Fruit fly (Drosophila melanogaster) whole organism, embryonic: ENCODE measurements around the gene SP555.

Source experiments
- Blimp-1 ChIP-seq: fragments of 200-800 bp; sonication (Bioruptor generic); optimal IDR thresholded peaks from 3 replicates; lab custom pipeline; 2018; ENCODE audit warnings: missing biosample characterization, missing genetic modification characterization, mild to moderate bottlenecking, moderate library complexity, missing genetic modification reagents
- CG10565 ChIP-seq: fragments of 200-800 bp; sonication (Bioruptor generic); optimal IDR thresholded peaks from 3 replicates; lab custom pipeline; 2016; ENCODE audit warnings: missing biosample characterization, mild to moderate bottlenecking, missing genetic modification characterization
- CG13894 ChIP-seq: fragments of 200-800 bp; sonication (Bioruptor generic); optimal IDR thresholded peaks from 3 replicates; lab custom pipeline; 2018; ENCODE audit warnings: missing biosample characterization, mild to moderate bottlenecking, missing genetic modification characterization, moderate library complexity
- CG15269 ChIP-seq: fragments of 200-800 bp; sonication (Bioruptor generic); optimal IDR thresholded peaks from 2 replicates; lab custom pipeline; 2018; ENCODE audit warnings: missing biosample characterization, mild to moderate bottlenecking, missing genetic modification characterization, moderate library complexity
- CG15696 ChIP-seq: fragments of 200-800 bp; sonication (Bioruptor generic); optimal IDR thresholded peaks from 2 replicates; lab custom pipeline; 2019; ENCODE audit warnings: missing biosample characterization, mild to moderate bottlenecking, missing genetic modification characterization, moderate library complexity
- CG16815 ChIP-seq: fragments of 200-800 bp; sonication (Bioruptor generic); optimal IDR thresholded peaks from 3 replicates; lab custom pipeline; 2017; ENCODE audit warnings: missing biosample characterization, mild to moderate bottlenecking, missing genetic modification characterization
- CG1792 ChIP-seq: fragments of 200-800 bp; sonication (Bioruptor generic); optimal IDR thresholded peaks from 2 replicates; lab custom pipeline; 2016; ENCODE audit warnings: missing biosample characterization, missing genetic modification characterization
- CG2678 ChIP-seq: fragments of 200-800 bp; sonication (Bioruptor generic); optimal IDR thresholded peaks from 3 replicates; lab custom pipeline; 2019; ENCODE audit warnings: missing biosample characterization, mild to moderate bottlenecking, missing genetic modification characterization, moderate library complexity
- CG2889 ChIP-seq: fragments of 200-800 bp; sonication (Bioruptor generic); IDR thresholded peaks from 3 replicates; pipeline ENCODE4 v1.3.6; 2022; ENCODE audit warnings: missing biosample characterization, missing genetic modification characterization
- CG32772 ChIP-seq: fragments of 200-800 bp; sonication (Bioruptor generic); IDR thresholded peaks from 2 replicates; pipeline ENCODE4 v1.3.6; 2022; ENCODE audit warnings: missing biosample characterization, missing genetic modification characterization
- CG4360 ChIP-seq: fragments of 200-800 bp; sonication (Bioruptor generic); IDR thresholded peaks from 2 replicates; pipeline ENCODE4 v1.3.6; 2022; ENCODE audit warnings: missing biosample characterization, missing genetic modification characterization
- CG4854 ChIP-seq: fragments of 200-800 bp; sonication (Bioruptor generic); optimal IDR thresholded peaks from 2 replicates; lab custom pipeline; 2016; ENCODE audit warnings: missing biosample characterization, missing genetic modification characterization, inconsistent platforms
- CG5180 ChIP-seq: fragments of 200-800 bp; sonication (Bioruptor generic); optimal IDR thresholded peaks from 3 replicates; lab custom pipeline; 2017; ENCODE audit warnings: missing biosample characterization, missing genetic modification characterization, mild to moderate bottlenecking, moderate library complexity, missing genetic modification reagents
- CG6175 ChIP-seq: fragments of 200-800 bp; sonication (Bioruptor generic); IDR thresholded peaks from 3 replicates; pipeline ENCODE4 v1.3.6; 2022; ENCODE audit warnings: missing biosample characterization, missing genetic modification characterization
- CG7372 ChIP-seq: fragments of 200-800 bp; sonication (Bioruptor generic); IDR thresholded peaks from 2 replicates; pipeline ENCODE4 v1.3.6; 2022; ENCODE audit warnings: missing biosample characterization, missing genetic modification characterization
- CG8281 ChIP-seq: fragments of 200-800 bp; sonication (Bioruptor generic); optimal IDR thresholded peaks from 2 replicates; lab custom pipeline; 2018; ENCODE audit warnings: missing biosample characterization, mild to moderate bottlenecking, missing genetic modification characterization, moderate library complexity
- CG9876 ChIP-seq: fragments of 200-800 bp; sonication (Bioruptor generic); optimal IDR thresholded peaks from 2 replicates; lab custom pipeline; 2016; ENCODE audit warnings: missing biosample characterization, missing genetic modification characterization
- Dad ChIP-seq: fragments of 200-800 bp; sonication (Bioruptor generic); optimal IDR thresholded peaks from 3 replicates; lab custom pipeline; 2016; ENCODE audit warnings: missing biosample characterization, missing genetic modification characterization
- Dip2 ChIP-seq: fragments of 200-800 bp; sonication (Bioruptor generic); IDR thresholded peaks from 2 replicates; pipeline ENCODE4 v1.3.6; 2022; ENCODE audit warnings: missing biosample characterization, missing genetic modification characterization
- Elba2 ChIP-seq: fragments of 200-800 bp; sonication (Bioruptor generic); optimal IDR thresholded peaks from 3 replicates; lab custom pipeline; 2016; ENCODE audit warnings: missing biosample characterization, missing genetic modification characterization
- Hr78 ChIP-seq, 2 experiments: fragments of 200-800 bp in 1 of 2; fragments of >200 bp in 1 of 2; sonication (Bioruptor generic) in 1 of 2; optimal IDR thresholded peaks; 2 replicates each; lab custom pipeline; 2017 to 2019; ENCODE audit warnings: missing biosample characterization in 2 of 2, missing genetic modification characterization in 2 of 2, mild to moderate bottlenecking in 1 of 2, moderate library complexity in 1 of 2
- Kr ChIP-seq: fragments of 200-800 bp; sonication (Bioruptor generic); optimal IDR thresholded peaks from 2 replicates; lab custom pipeline; 2017; ENCODE audit warnings: missing biosample characterization, mild to moderate bottlenecking, missing genetic modification characterization
- Lim3 ChIP-seq: fragments of 200-800 bp; sonication (Bioruptor generic); IDR thresholded peaks from 2 replicates; pipeline ENCODE4 v1.3.6; 2022; ENCODE audit warnings: missing biosample characterization, missing genetic modification characterization
- NC2α ChIP-seq: fragments of 200-800 bp; sonication (Bioruptor generic); optimal IDR thresholded peaks from 2 replicates; lab custom pipeline; 2016; ENCODE audit warnings: missing biosample characterization, missing genetic modification characterization
- Nf-YA ChIP-seq: fragments of 200-800 bp; sonication (Bioruptor generic); IDR thresholded peaks from 2 replicates; pipeline ENCODE4 v1.3.6; 2022; ENCODE audit warnings: missing biosample characterization, missing genetic modification characterization
- Trl ChIP-seq, 3 experiments: fragments of >200 bp in 2 of 3; fragments of 200-800 bp in 1 of 3; sonication (Bioruptor generic) in 1 of 3; optimal IDR thresholded peaks; 2 replicates in 1 of 3; 3 replicates in 2 of 3; lab custom pipeline; 2016 to 2017; ENCODE audit warnings: missing biosample characterization in 1 of 3, missing genetic modification characterization in 1 of 3
- ara ChIP-seq: fragments of 200-800 bp; sonication (Bioruptor generic); IDR thresholded peaks from 2 replicates; pipeline ENCODE4 v1.3.6; 2022; ENCODE audit warnings: missing biosample characterization, missing genetic modification characterization
- bigmax ChIP-seq: fragments of 200-800 bp; sonication (Bioruptor generic); optimal IDR thresholded peaks from 2 replicates; lab custom pipeline; 2018; ENCODE audit warnings: missing biosample characterization, mild to moderate bottlenecking, missing genetic modification characterization
- ci ChIP-seq: fragments of 200-800 bp; sonication (Bioruptor generic); IDR thresholded peaks from 3 replicates; pipeline ENCODE4 v1.3.6; 2022; ENCODE audit warnings: missing biosample characterization, missing genetic modification characterization
- esg ChIP-seq: fragments of 200-800 bp; sonication (Bioruptor generic); conservative IDR thresholded peaks from 2 replicates; pipeline ENCODE4 v1.3.6; 2022; ENCODE audit warnings: missing biosample characterization, missing genetic modification characterization
- fd96Cb ChIP-seq: fragments of 200-800 bp; sonication (Bioruptor generic); optimal IDR thresholded peaks from 2 replicates; lab custom pipeline; 2018; ENCODE audit warnings: missing biosample characterization, mild to moderate bottlenecking, missing genetic modification characterization, moderate library complexity
- gce ChIP-seq: fragments of 200-800 bp; sonication (Bioruptor generic); IDR thresholded peaks from 3 replicates; pipeline ENCODE4 v1.3.6; 2022; ENCODE audit warnings: missing biosample characterization, missing genetic modification characterization
- grau ChIP-seq: fragments of 200-800 bp; optimal IDR thresholded peaks from 3 replicates; lab custom pipeline; 2019; ENCODE audit warnings: missing biosample characterization, mild to moderate bottlenecking, missing genetic modification characterization, moderate library complexity
- lola ChIP-seq, 3 experiments: fragments of >200 bp in 2 of 3; fragments of 200-800 bp in 1 of 3; sonication (Bioruptor generic) in 1 of 3; optimal IDR thresholded peaks; 2 replicates each; lab custom pipeline; 2017 to 2019; ENCODE audit warnings: missing biosample characterization in 3 of 3, missing genetic modification characterization in 3 of 3, mild to moderate bottlenecking in 1 of 3, moderate library complexity in 1 of 3
- oc ChIP-seq: fragments of 200-800 bp; sonication (Bioruptor generic); optimal IDR thresholded peaks from 2 replicates; lab custom pipeline; 2018; ENCODE audit warnings: missing biosample characterization, mild to moderate bottlenecking, missing genetic modification characterization, moderate library complexity
- pb ChIP-seq: fragments of 200-800 bp; sonication (Bioruptor generic); optimal IDR thresholded peaks from 3 replicates; lab custom pipeline; 2016; ENCODE audit warnings: missing biosample characterization, missing genetic modification characterization
- peb ChIP-seq: fragments of 200-800 bp; sonication (Bioruptor generic); IDR thresholded peaks from 2 replicates; pipeline ENCODE4 v1.3.6; 2022; ENCODE audit warnings: missing biosample characterization, missing genetic modification characterization
- row ChIP-seq: fragments of 200-800 bp; sonication (Bioruptor generic); IDR thresholded peaks from 3 replicates; pipeline ENCODE4 v1.3.6; 2022; ENCODE audit warnings: missing biosample characterization, missing genetic modification characterization
- salm ChIP-seq: fragments of 200-800 bp; sonication (Bioruptor generic); optimal IDR thresholded peaks from 2 replicates; lab custom pipeline; 2018; ENCODE audit warnings: missing biosample characterization, mild to moderate bottlenecking, missing genetic modification characterization
- schlank ChIP-seq: fragments of 200-800 bp; sonication (Bioruptor generic); optimal IDR thresholded peaks from 2 replicates; lab custom pipeline; 2018; ENCODE audit warnings: missing biosample characterization, mild to moderate bottlenecking, missing genetic modification characterization
- sd ChIP-seq: fragments of 200-800 bp; sonication (Bioruptor generic); optimal IDR thresholded peaks from 3 replicates; lab custom pipeline; 2018; ENCODE audit warnings: missing biosample characterization, mild to moderate bottlenecking, missing genetic modification characterization, moderate library complexity
- sens-2 ChIP-seq: fragments of 200-800 bp; sonication (Bioruptor generic); IDR thresholded peaks from 2 replicates; pipeline ENCODE4 v1.3.6; 2022; ENCODE audit warnings: missing biosample characterization, missing genetic modification characterization
- ssp ChIP-seq: fragments of 200-800 bp; sonication (Bioruptor generic); IDR thresholded peaks from 2 replicates; pipeline ENCODE4 v1.3.6; 2022; ENCODE audit warnings: missing biosample characterization, missing genetic modification characterization
- trh ChIP-seq: fragments of 200-800 bp; sonication (Bioruptor generic); optimal IDR thresholded peaks from 2 replicates; lab custom pipeline; 2016; ENCODE audit warnings: missing biosample characterization, missing genetic modification characterization
- unc-4 ChIP-seq: fragments of 200-800 bp; sonication (Bioruptor generic); IDR thresholded peaks from 2 replicates; pipeline ENCODE4 v1.3.6; 2022; ENCODE audit warnings: missing biosample characterization, missing genetic modification characterization; ENCODE audit not compliant: partially characterized antibody
- unpg ChIP-seq: fragments of 200-800 bp; sonication (Bioruptor generic); optimal IDR thresholded peaks from 3 replicates; lab custom pipeline; 2018; ENCODE audit warnings: missing biosample characterization, mild to moderate bottlenecking, missing genetic modification characterization, moderate library complexity

SP555 gene

dm6 chr2L:5044361-5044891, 6.9 kb downstream of the SP555 start, which contains the start of gene CG31650 (continued):
- peak; percentile 36 for TF ChIP-seq pb (GFP tag; lab: Kevin White, UChicago)
- TF ChIP-seq ara, result no peak
- TF ChIP-seq row (GFP tag; lab: Robert Waterston, UW), result no peak
- peak; percentile 7; the same call in 2 of the 3 replicates for TF ChIP-seq ci (GFP tag; lab: Robert Waterston, UW)
- TF ChIP-seq unc-4 (GFP tag; lab: Robert Waterston, UW), result 0 out of 2 replicates have a peak, but pooled peaks have one; percentile 37
- TF ChIP-seq oc (tag; lab: Kevin White, UChicago), result peak; percentile 29
- TF ChIP-seq CG6175 (GFP tag; lab: Robert Waterston, UW), result peak; percentile 42; the same call in 2 of the 3 replicates
- TF ChIP-seq Blimp-1 (GFP tag; lab: Kevin White, UChicago), result peak; percentile 42
- peak; percentile 33 for TF ChIP-seq CG13894 (tag; lab: Kevin White, UChicago)
- peak; percentile 27; the same call in 1 of the 2 replicates for TF ChIP-seq CG32772 (GFP tag; lab: Robert Waterston, UW)

- peak; percentile 61 for TF ChIP-seq fd96Cb
- TF ChIP-seq Hr78 (GFP tag; optimal IDR thresholded peaks at IDR 0.05; lab: Kevin White, UChicago), result no peak
- TF ChIP-seq CG2678, result peak; percentile 76
- TF ChIP-seq ssp (GFP tag; lab: Robert Waterston, UW), result no peak
- TF ChIP-seq CG9876 (GFP tag; lab: Kevin White, UChicago), result peak; percentile 10
- TF ChIP-seq gce (GFP tag; lab: Robert Waterston, UW), result peak; percentile 77; the same call in 2 of the 3 replicates
- no peak for TF ChIP-seq peb
- TF ChIP-seq grau (tag; lab: Kevin White, UChicago), result peak; percentile 57
- no peak for TF ChIP-seq CG1792 (GFP tag; lab: Kevin White, UChicago)
- TF ChIP-seq Kr (GFP tag; lab: Kevin White, UChicago), result no peak
- no peak for TF ChIP-seq CG8281 (tag; lab: Kevin White, UChicago)
- no peak for TF ChIP-seq Trl (optimal IDR thresholded peaks at IDR 0.05; lab: Kevin White, UChicago)
- TF ChIP-seq Trl (GFP tag; optimal IDR thresholded peaks at IDR 0.05; lab: Kevin White, UChicago), result no peak
- TF ChIP-seq CG4360 (GFP tag; lab: Robert Waterston, UW), result no peak
- no peak for TF ChIP-seq CG4854
- TF ChIP-seq CG5180 (GFP tag; lab: Kevin White, UChicago), result peak; percentile 26
- no peak for TF ChIP-seq CG15696
- TF ChIP-seq sd (tag; lab: Kevin White, UChicago), result peak; percentile 28
- TF ChIP-seq NC2α (GFP tag; lab: Kevin White, UChicago), result no peak
- peak; percentile 56 for TF ChIP-seq sens-2
- TF ChIP-seq Lim3 (GFP tag; lab: Robert Waterston, UW), result no peak
- TF ChIP-seq bigmax, result no peak
- peak; percentile 9; the same call in 1 of the 2 replicates for TF ChIP-seq Nf-YA (GFP tag; lab: Robert Waterston, UW)
- peak; percentile 52 for TF ChIP-seq unpg
- no peak for TF ChIP-seq Elba2
- no peak for TF ChIP-seq CG10565
- no peak for TF ChIP-seq CG7372
- no peak; the same call in 2 of the 3 replicates for TF ChIP-seq CG2889
- peak; percentile 72 for TF ChIP-seq CG15269
- TF ChIP-seq esg (GFP tag; lab: Robert Waterston, UW), result 0 out of 2 replicates have a peak, but pooled peaks have one; percentile 13
- peak in 1 of 3 experiments; percentile 41 for TF ChIP-seq lola (GFP tag; optimal IDR thresholded peaks at IDR 0.05; lab: Kevin White, UChicago)
- TF ChIP-seq CG16815 (GFP tag; lab: Kevin White, UChicago), result peak; percentile 1
- TF ChIP-seq Dip2 (GFP tag; lab: Robert Waterston, UW), result no peak
- TF ChIP-seq Dad (GFP tag; lab: Kevin White, UChicago), result peak; percentile 37
- TF ChIP-seq trh (GFP tag; lab: Kevin White, UChicago), result peak; percentile 19
- no peak for TF ChIP-seq schlank (tag; lab: Kevin White, UChicago)
- TF ChIP-seq salm (tag; lab: Kevin White, UChicago), result no peak
Measured at dm6 chr2L:5044892-5045619, 7.5 kb downstream of the SP555 start.
